Worm (Caenorhabditis elegans) whole organism, mixed stage, embryonic: ENCODE data around the gene ttr-45.

ENCODE experiments used
- ces-1 ChIP-seq: fragments of 150-350 bp; optimal IDR thresholded peaks from 2 replicates; lab custom pipeline; 2014; ENCODE audit warnings: missing biosample characterization, missing genetic modification reagents, missing genetic modification characterization
- lin-13 ChIP-seq: fragments of 150-350 bp; optimal IDR thresholded peaks from 2 replicates; lab custom pipeline; 2014; ENCODE audit warnings: missing biosample characterization, missing genetic modification characterization
- nhr-237 ChIP-seq: fragments of 150-350 bp; optimal IDR thresholded peaks from 2 replicates; lab custom pipeline; 2014; ENCODE audit warnings: missing biosample characterization, missing genetic modification characterization
- snpc-4 ChIP-seq: fragments of 150-350 bp; optimal IDR thresholded peaks from 2 replicates; lab custom pipeline; 2014; ENCODE audit warnings: missing biosample characterization, missing genetic modification characterization
- unc-39 ChIP-seq: fragments of 150-350 bp; optimal IDR thresholded peaks from 2 replicates; lab custom pipeline; 2014; ENCODE audit warnings: missing biosample characterization, missing genetic modification characterization
- unc-62 ChIP-seq: fragments of 150-350 bp; optimal IDR thresholded peaks from 2 replicates; lab custom pipeline; 2014; ENCODE audit warnings: missing biosample characterization, missing genetic modification reagents, missing genetic modification characterization
- zip-8 ChIP-seq: fragments of 150-350 bp; optimal IDR thresholded peaks from 2 replicates; lab custom pipeline; 2014; ENCODE audit warnings: missing biosample characterization, missing genetic modification characterization

ce11 chrIV:13209566-13209965 is 44.5 kb upstream of the ttr-45 start, which contains the start of gene C48D1.9:
- no peak for TF ChIP-seq ces-1 (GFP tag; lab: Kevin White, UChicago)
- TF ChIP-seq lin-13 (tag; lab: Kevin White, UChicago) = no peak
- TF ChIP-seq zip-8 = no peak
- no peak for TF ChIP-seq unc-39 (tag; lab: Kevin White, UChicago)
- TF ChIP-seq unc-62 = no peak
- no peak for TF ChIP-seq snpc-4 (tag; lab: Kevin White, UChicago)
- TF ChIP-seq nhr-237 = no peak
